Worm (Caenorhabditis elegans) whole organism, late embryonic: Measurements from ENCODE around the gene R05G9.3.

Experiments
- ceh-48 ChIP-seq: sonication (generic microtip); optimal IDR thresholded peaks from 2 replicates; lab custom pipeline; 2016; ENCODE audit warnings: missing genetic modification characterization, inconsistent platforms, missing compliant biosample characterization
- gmeb-2 ChIP-seq: sonication (generic microtip); optimal IDR thresholded peaks from 2 replicates; lab custom pipeline; 2016; ENCODE audit warnings: missing genetic modification characterization, inconsistent platforms, missing compliant biosample characterization
- nhr-232 ChIP-seq: sonication (generic microtip); optimal IDR thresholded peaks from 2 replicates; lab custom pipeline; 2016; ENCODE audit warnings: missing genetic modification characterization, missing compliant biosample characterization

DNA sequence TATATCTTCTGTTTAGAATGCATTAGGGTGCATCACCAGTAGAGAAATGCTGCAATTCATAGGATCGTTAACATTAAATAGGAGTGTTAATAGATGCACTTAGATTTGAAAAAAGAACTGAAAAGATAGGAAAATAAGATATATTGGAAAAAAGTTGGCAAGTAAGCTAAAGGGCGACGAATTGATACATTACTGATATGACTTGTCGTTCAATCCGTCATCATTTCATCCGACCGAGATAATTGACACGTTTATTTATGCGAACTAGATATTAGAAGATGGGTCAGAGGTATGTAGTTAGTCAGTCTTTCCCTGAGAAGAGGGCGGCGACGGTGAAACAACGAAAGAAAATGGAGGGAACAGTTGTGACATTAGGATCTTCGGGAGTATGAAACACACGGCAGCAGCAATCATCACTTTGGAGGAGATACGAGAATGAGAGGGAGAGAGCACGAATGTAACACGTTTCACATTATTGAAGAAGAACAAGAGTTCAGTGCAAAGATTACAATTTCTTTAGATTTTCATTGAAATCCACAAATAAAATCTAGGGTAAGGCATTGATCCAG, 43.6 kb upstream of the R05G9.3 start, which contains the start of gene lron-15:
- TF ChIP-seq gmeb-2 (tag; lab: Kevin White, UChicago) (no peak), nhr-232 (tag; lab: Kevin White, UChicago) (no peak), ceh-48 (no peak)
